Worm (Caenorhabditis elegans) whole organism, L3 larva: ENCODE measurements around the gene bud-13.

ENCODE experiments used
- aly-2 ChIP-seq: fragments of 150-350 bp; optimal IDR thresholded peaks from 2 replicates; lab custom pipeline; 2014; ENCODE audit warnings: missing biosample characterization, missing genetic modification characterization
- ama-1 ChIP-seq: fragments of 150-350 bp; optimal IDR thresholded peaks from 2 replicates; lab custom pipeline; 2018
- ceh-82 ChIP-seq: fragments of 150-350 bp; optimal IDR thresholded peaks from 2 replicates; lab custom pipeline; 2014; ENCODE audit warnings: missing biosample characterization, missing genetic modification characterization
- fkh-10 ChIP-seq: sonication (generic microtip); optimal IDR thresholded peaks from 2 replicates; lab custom pipeline; 2017; ENCODE audit warnings: missing biosample characterization, missing genetic modification reagents, missing genetic modification characterization
- fos-1 ChIP-seq: fragments of 150-350 bp; optimal IDR thresholded peaks from 2 replicates; lab custom pipeline; 2014; ENCODE audit warnings: missing biosample characterization, missing genetic modification characterization
- jun-1 ChIP-seq: fragments of 150-350 bp; optimal IDR thresholded peaks from 2 replicates; lab custom pipeline; 2014; ENCODE audit warnings: missing biosample characterization, missing genetic modification reagents, missing genetic modification characterization
- lin-15B ChIP-seq: fragments of 150-350 bp; optimal IDR thresholded peaks from 2 replicates; lab custom pipeline; 2014; ENCODE audit warnings: missing biosample characterization, missing genetic modification characterization
- lin-39 ChIP-seq: fragments of 150-350 bp; optimal IDR thresholded peaks from 2 replicates; lab custom pipeline; 2018; ENCODE audit warnings: missing biosample characterization, missing genetic modification reagents, missing genetic modification characterization
- nhr-28 ChIP-seq: fragments of 150-350 bp; optimal IDR thresholded peaks from 2 replicates; lab custom pipeline; 2014; ENCODE audit warnings: missing biosample characterization, missing genetic modification characterization
- pqm-1 ChIP-seq: fragments of 150-350 bp; optimal IDR thresholded peaks from 2 replicates; lab custom pipeline; 2017; ENCODE audit warnings: missing biosample characterization, missing genetic modification characterization, inconsistent platforms
- skn-1 ChIP-seq: fragments of 150-350 bp; optimal IDR thresholded peaks from 2 replicates; lab custom pipeline; 2014; ENCODE audit warnings: missing biosample characterization, missing genetic modification characterization
- tbx-2 ChIP-seq: sonication (generic microtip); optimal IDR thresholded peaks from 2 replicates; lab custom pipeline; 2016; ENCODE audit warnings: mild to moderate bottlenecking, missing genetic modification characterization, missing compliant biosample characterization
- unc-62 ChIP-seq: fragments of 150-350 bp; sonication (generic microtip); optimal IDR thresholded peaks from 4 replicates; lab custom pipeline; 2014; ENCODE audit warnings: missing biosample characterization, missing genetic modification reagents, missing genetic modification characterization

- TF ChIP-seq fkh-10 (GFP tag; lab: Kevin White, UChicago) (no peak), lin-15B (tag; lab: Kevin White, UChicago) (no peak), ama-1 (lab: Kevin White, UChicago) (no peak), unc-62 (GFP tag; lab: Kevin White, UChicago) (no peak), lin-39 (tag; lab: Kevin White, UChicago) (no peak), pqm-1 (tag; lab: Kevin White, UChicago) (no peak), skn-1 (tag; lab: Kevin White, UChicago) (no peak), fos-1 (tag; lab: Kevin White, UChicago) (no peak), aly-2 (no peak), jun-1 (tag; lab: Kevin White, UChicago) (no peak), nhr-28 (tag; lab: Kevin White, UChicago) (no peak), tbx-2 (tag; lab: Kevin White, UChicago) (no peak), ceh-82 (tag; lab: Kevin White, UChicago) (no peak)
Observed at ce11 chrIII:8964684-8965283, 2.7 kb downstream of the bud-13 start.
